Worm (Caenorhabditis elegans) whole organism, midembryonic: ENCODE results near the gene C53A5.13.

ENCODE experiments used
- T22C8.4 ChIP-seq: fragments of 200-800 bp; sonication (Bioruptor generic); IDR thresholded peaks from 2 replicates; pipeline ENCODE4 v1.3.6; 2022; ENCODE audit warnings: missing genetic modification characterization, missing compliant biosample characterization
- cog-1 ChIP-seq: sonication (generic microtip); optimal IDR thresholded peaks from 2 replicates; lab custom pipeline; 2016; ENCODE audit warnings: missing genetic modification characterization, missing compliant biosample characterization
- flt-1 ChIP-seq: fragments of 200-800 bp; sonication (Bioruptor generic); IDR thresholded peaks from 2 replicates; pipeline ENCODE4 v1.3.6; 2022; ENCODE audit warnings: missing genetic modification characterization, missing compliant biosample characterization
- klf-2 ChIP-seq: fragments of 200-800 bp; sonication (Bioruptor generic); conservative IDR thresholded peaks from 2 replicates; pipeline ENCODE4 v1.3.6; 2022; ENCODE audit warnings: missing genetic modification reagents, missing genetic modification characterization, missing compliant biosample characterization
- med-1 ChIP-seq: sonication (generic microtip); optimal IDR thresholded peaks from 2 replicates; lab custom pipeline; 2017; ENCODE audit warnings: missing genetic modification characterization, mild to moderate bottlenecking, missing compliant biosample characterization, antibody characterized with exemption, missing genetic modification reagents; ENCODE audit not compliant: insufficient read depth
- ref-1 ChIP-seq: fragments of 200-800 bp; sonication (Bioruptor generic); conservative IDR thresholded peaks from 2 replicates; pipeline ENCODE4 v1.3.6; 2022; ENCODE audit warnings: missing genetic modification reagents, missing genetic modification characterization, missing compliant biosample characterization
- tab-1 ChIP-seq: fragments of 200-800 bp; sonication (Bioruptor generic); IDR thresholded peaks from 2 replicates; pipeline ENCODE4 v1.3.6; 2022; ENCODE audit warnings: missing genetic modification characterization, missing compliant biosample characterization
- ztf-23 ChIP-seq: fragments of 200-800 bp; sonication (Bioruptor generic); IDR thresholded peaks from 2 replicates; pipeline ENCODE4 v1.3.6; 2022; ENCODE audit warnings: missing genetic modification reagents, missing genetic modification characterization, missing compliant biosample characterization
- ztf-29 ChIP-seq: fragments of 200-800 bp; sonication (Bioruptor generic); IDR thresholded peaks from 2 replicates; pipeline ENCODE4 v1.3.6; 2022; ENCODE audit warnings: missing genetic modification reagents, missing genetic modification characterization, missing compliant biosample characterization

C53A5.13 gene

DNA sequence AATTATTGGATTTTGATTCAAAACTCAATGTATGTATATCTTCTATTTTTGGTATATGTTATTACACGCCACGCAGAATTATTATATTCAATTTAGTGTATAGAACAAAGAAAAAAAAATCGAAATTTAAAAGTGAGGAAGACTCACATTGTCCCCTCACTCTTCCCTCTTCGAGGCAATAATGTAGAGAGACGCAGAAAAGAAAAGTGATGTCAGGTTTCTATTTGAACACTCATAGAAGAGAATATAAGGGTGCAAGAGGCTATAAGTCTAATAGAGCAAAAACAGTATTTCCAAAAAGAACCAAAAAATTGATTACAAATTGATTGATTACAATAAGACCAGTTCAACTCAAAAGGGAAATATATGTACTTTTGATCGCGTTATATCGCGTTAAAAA, 1.8 kb downstream of the C53A5.13 start:
- TF ChIP-seq ztf-23 (GFP tag; lab: Robert Waterston, UW) (no peak), med-1 (GFP tag; lab: Kevin White, UChicago) (no peak), ref-1 (GFP tag; lab: Robert Waterston, UW) (no peak), flt-1 (GFP tag; lab: Robert Waterston, UW) (no peak), cog-1 (tag; lab: Kevin White, UChicago) (no peak), ztf-29 (GFP tag; lab: Robert Waterston, UW) (no peak), tab-1 (GFP tag; lab: Robert Waterston, UW) (no peak), klf-2 (no peak), T22C8.4 (no peak)

- TF ChIP-seq ztf-29 (GFP tag; lab: Robert Waterston, UW) (no peak), klf-2 (no peak), T22C8.4 (no peak), cog-1 (tag; lab: Kevin White, UChicago) (no peak), ztf-23 (GFP tag; lab: Robert Waterston, UW) (no peak), flt-1 (GFP tag; lab: Robert Waterston, UW) (no peak), tab-1 (GFP tag; lab: Robert Waterston, UW) (no peak)
Measured at ce11 chrV:14556187-14556586, 9.5 kb downstream of the C53A5.13 start, which contains the start of gene srg-47. srg-47 (minus strand) TSS chrV:14556287.

ce11 chrV:14558757-14559156, 12.1 kb downstream of the C53A5.13 start, which contains the start of gene C53A5.9:
C53A5.9 (minus strand) TSS chrV:14558857.
- TF ChIP-seq flt-1 (GFP tag; lab: Robert Waterston, UW) (no peak), T22C8.4 (no peak), tab-1 (GFP tag; lab: Robert Waterston, UW) (no peak), med-1 (GFP tag; lab: Kevin White, UChicago) (no peak), ztf-29 (GFP tag; lab: Robert Waterston, UW) (no peak), ztf-23 (GFP tag; lab: Robert Waterston, UW) (no peak), cog-1 (tag; lab: Kevin White, UChicago) (no peak), ref-1 (GFP tag; lab: Robert Waterston, UW) (no peak), klf-2 (no peak)

DNA sequence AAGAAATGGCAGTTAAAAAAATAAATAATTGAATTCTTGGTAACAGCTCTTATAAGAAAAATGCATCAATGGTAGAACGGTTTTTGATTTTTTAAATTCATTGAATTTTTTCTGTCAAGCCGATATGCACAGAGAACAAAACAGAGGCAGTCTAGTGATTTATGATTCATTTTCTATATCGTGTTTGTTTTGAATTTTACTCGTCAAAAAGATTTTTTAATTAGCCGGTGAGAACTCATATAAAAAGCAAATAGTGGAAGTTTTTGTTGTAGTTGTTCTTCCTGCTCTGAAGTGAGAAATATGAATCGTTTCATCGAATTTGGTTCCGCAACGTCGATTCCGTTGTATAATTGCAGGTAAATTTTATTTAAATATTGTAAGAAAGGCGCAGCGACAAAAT, 12.6 kb downstream of the C53A5.13 start, which contains the start of gene srt-32:
TSS of gene srt-32 (plus strand) at position 301 of the 400 bp plus-strand sequence.
- TF ChIP-seq ref-1 (GFP tag; lab: Robert Waterston, UW) (no peak), med-1 (GFP tag; lab: Kevin White, UChicago) (no peak), ztf-23 (GFP tag; lab: Robert Waterston, UW) (no peak), flt-1 (GFP tag; lab: Robert Waterston, UW) (no peak), T22C8.4 (no peak), klf-2 (no peak), ztf-29 (GFP tag; lab: Robert Waterston, UW) (no peak), cog-1 (tag; lab: Kevin White, UChicago) (no peak), tab-1 (GFP tag; lab: Robert Waterston, UW) (no peak)

- no peak for TF ChIP-seq ztf-29 (GFP tag; lab: Robert Waterston, UW)
- no peak for TF ChIP-seq T22C8.4
- no peak for TF ChIP-seq klf-2
- no peak for TF ChIP-seq cog-1 (tag; lab: Kevin White, UChicago)
- no peak for TF ChIP-seq tab-1 (GFP tag; lab: Robert Waterston, UW)
- TF ChIP-seq flt-1 (GFP tag; lab: Robert Waterston, UW) = no peak
- no peak for TF ChIP-seq med-1 (GFP tag; lab: Kevin White, UChicago)
- no peak for TF ChIP-seq ref-1 (GFP tag; lab: Robert Waterston, UW)
- TF ChIP-seq ztf-23 (GFP tag; lab: Robert Waterston, UW) = no peak
Measured at ce11 chrV:14562589-14562988, 15.9 kb downstream of the C53A5.13 start, which contains the start of gene C53A5.11. C53A5.11 (plus strand) TSS chrV:14562889.

ce11 chrV:14576745-14577373, 30.2 kb downstream of the C53A5.13 start:
- TF ChIP-seq klf-2 = no peak
- no peak for TF ChIP-seq ztf-23 (GFP tag; lab: Robert Waterston, UW)
- no peak for TF ChIP-seq T22C8.4
- TF ChIP-seq tab-1 (GFP tag; lab: Robert Waterston, UW) = no peak
- TF ChIP-seq med-1 (GFP tag; lab: Kevin White, UChicago) = no peak
- no peak for TF ChIP-seq ref-1 (GFP tag; lab: Robert Waterston, UW)
- no peak for TF ChIP-seq ztf-29 (GFP tag; lab: Robert Waterston, UW)
- TF ChIP-seq flt-1 (GFP tag; lab: Robert Waterston, UW) = no peak
- no peak for TF ChIP-seq cog-1 (tag; lab: Kevin White, UChicago)

ce11 chrV:14579619-14580018, 33.0 kb downstream of the C53A5.13 start, which contains the start of gene gar-3:
gar-3 (minus strand) TSS chrV:14579719.
- TF ChIP-seq med-1 (GFP tag; lab: Kevin White, UChicago) = no peak
- no peak for TF ChIP-seq T22C8.4
- no peak for TF ChIP-seq ref-1 (GFP tag; lab: Robert Waterston, UW)
- TF ChIP-seq cog-1 (tag; lab: Kevin White, UChicago) = no peak
- TF ChIP-seq tab-1 (GFP tag; lab: Robert Waterston, UW) = no peak
- no peak for TF ChIP-seq klf-2
- no peak for TF ChIP-seq ztf-23 (GFP tag; lab: Robert Waterston, UW)
- TF ChIP-seq flt-1 (GFP tag; lab: Robert Waterston, UW) = no peak
- no peak for TF ChIP-seq ztf-29 (GFP tag; lab: Robert Waterston, UW)

ce11 chrV:14585351-14585750, 38.7 kb downstream of the C53A5.13 start, which contains the start of gene Y40H4A.2:
Y40H4A.2 (minus strand) TSS chrV:14585451.
- TF ChIP-seq klf-2 (no peak), cog-1 (tag; lab: Kevin White, UChicago) (no peak), flt-1 (GFP tag; lab: Robert Waterston, UW) (no peak), med-1 (GFP tag; lab: Kevin White, UChicago) (no peak), T22C8.4 (no peak), ref-1 (GFP tag; lab: Robert Waterston, UW) (no peak), ztf-29 (GFP tag; lab: Robert Waterston, UW) (no peak), ztf-23 (GFP tag; lab: Robert Waterston, UW) (no peak), tab-1 (GFP tag; lab: Robert Waterston, UW) (no peak)

DNA sequence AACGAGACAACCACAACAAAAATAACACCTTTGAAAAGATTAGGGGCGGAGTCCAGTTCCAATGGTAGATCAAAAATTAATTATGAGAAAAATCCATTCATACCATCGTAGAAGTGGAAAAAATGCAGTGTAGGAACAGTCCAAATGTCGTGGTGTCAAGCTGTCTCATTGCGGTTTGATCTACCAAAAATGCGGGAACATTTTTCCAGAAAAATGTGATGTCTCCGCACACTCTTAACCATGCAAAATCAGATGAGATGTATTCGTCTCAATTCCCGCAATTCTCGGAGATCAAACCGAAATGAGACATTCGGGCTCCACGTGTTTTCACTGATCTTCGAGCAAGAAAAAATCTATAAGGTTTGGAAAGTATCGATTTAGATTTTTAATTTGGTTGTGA, 47.4 kb downstream of the C53A5.13 start:
- TF ChIP-seq tab-1 (GFP tag; lab: Robert Waterston, UW) (no peak), med-1 (GFP tag; lab: Kevin White, UChicago) (no peak), T22C8.4 (no peak), ztf-23 (GFP tag; lab: Robert Waterston, UW) (no peak), klf-2 (no peak), flt-1 (GFP tag; lab: Robert Waterston, UW) (no peak), cog-1 (tag; lab: Kevin White, UChicago) (no peak), ztf-29 (GFP tag; lab: Robert Waterston, UW) (no peak), ref-1 (GFP tag; lab: Robert Waterston, UW) (no peak)
